Fruit fly (Drosophila melanogaster) whole organism, embryonic: ENCODE results near the gene Pnn.
A peak's percentile ranks its signal among the peaks of the same experiment; 100 is the strongest.

ENCODE experiments used
- BEAF-32 ChIP-seq: fragments of 200-800 bp; sonication (Bioruptor generic); optimal IDR thresholded peaks from 3 replicates; lab custom pipeline; 2017; ENCODE audit warnings: missing biosample characterization, missing genetic modification characterization, mild to moderate bottlenecking, moderate library complexity, missing genetic modification reagents
- CG10462 ChIP-seq: fragments of 200-800 bp; sonication (Bioruptor generic); optimal IDR thresholded peaks from 2 replicates; lab custom pipeline; 2016; ENCODE audit warnings: missing biosample characterization, missing genetic modification characterization
- CG11695 ChIP-seq: fragments of 200-800 bp; sonication (Bioruptor generic); IDR thresholded peaks from 3 replicates; pipeline ENCODE4 v1.3.6; 2022; ENCODE audit warnings: missing biosample characterization, missing genetic modification characterization
- CG1233 ChIP-seq: fragments of 200-800 bp; sonication (Bioruptor generic); optimal IDR thresholded peaks from 4 replicates; lab custom pipeline; 2018; ENCODE audit warnings: missing biosample characterization, mild to moderate bottlenecking, missing genetic modification characterization
- CG13424 ChIP-seq: fragments of 200-800 bp; sonication (Bioruptor generic); optimal IDR thresholded peaks from 2 replicates; lab custom pipeline; 2019; ENCODE audit warnings: missing biosample characterization, mild to moderate bottlenecking, missing genetic modification characterization, moderate library complexity
- CG13775 ChIP-seq: fragments of 200-800 bp; sonication (Bioruptor generic); optimal IDR thresholded peaks from 3 replicates; lab custom pipeline; 2017; ENCODE audit warnings: missing biosample characterization, mild to moderate bottlenecking, missing genetic modification characterization
- CG14014 ChIP-seq: fragments of 200-800 bp; sonication (Bioruptor generic); IDR thresholded peaks from 2 replicates; pipeline ENCODE4 v1.3.6; 2022; ENCODE audit warnings: missing biosample characterization, missing genetic modification characterization
- CG1603 ChIP-seq: fragments of 200-800 bp; sonication (Bioruptor generic); optimal IDR thresholded peaks from 2 replicates; lab custom pipeline; 2019; ENCODE audit warnings: missing biosample characterization, mild to moderate bottlenecking, missing genetic modification characterization, moderate library complexity
- CG16863 ChIP-seq: fragments of 200-800 bp; sonication (Bioruptor generic); optimal IDR thresholded peaks from 3 replicates; lab custom pipeline; 2016; ENCODE audit warnings: missing biosample characterization, missing genetic modification characterization
- CG17359 ChIP-seq: fragments of 200-800 bp; sonication (Bioruptor generic); optimal IDR thresholded peaks from 3 replicates; lab custom pipeline; 2018; ENCODE audit warnings: missing biosample characterization, mild to moderate bottlenecking, missing genetic modification characterization, moderate library complexity
- CG17802 ChIP-seq: fragments of 200-800 bp; sonication (Bioruptor generic); optimal IDR thresholded peaks from 2 replicates; lab custom pipeline; 2018; ENCODE audit warnings: missing biosample characterization, mild to moderate bottlenecking, missing genetic modification characterization, moderate library complexity
- CG18011 ChIP-seq: fragments of 200-800 bp; sonication (Bioruptor generic); optimal IDR thresholded peaks from 2 replicates; lab custom pipeline; 2017; ENCODE audit warnings: missing biosample characterization, missing genetic modification characterization, mild to moderate bottlenecking, moderate library complexity, missing genotype
- CG3065 ChIP-seq: fragments of 200-800 bp; sonication (Bioruptor generic); optimal IDR thresholded peaks from 2 replicates; lab custom pipeline; 2016; ENCODE audit warnings: missing biosample characterization, missing genetic modification characterization
- CG32532 ChIP-seq: fragments of 200-800 bp; sonication (Bioruptor generic); IDR thresholded peaks from 2 replicates; pipeline ENCODE4 v1.3.6; 2022; ENCODE audit warnings: missing biosample characterization, missing genetic modification characterization
- CG32772 ChIP-seq: fragments of 200-800 bp; sonication (Bioruptor generic); IDR thresholded peaks from 2 replicates; pipeline ENCODE4 v1.3.6; 2022; ENCODE audit warnings: missing biosample characterization, missing genetic modification characterization
- CG34224 ChIP-seq: fragments of 200-800 bp; sonication (Bioruptor generic); IDR thresholded peaks from 3 replicates; pipeline ENCODE4 v1.3.6; 2022; ENCODE audit warnings: missing biosample characterization, missing genetic modification characterization; ENCODE audit not compliant: partially characterized antibody
- CG6272 ChIP-seq: fragments of 200-800 bp; sonication (Bioruptor generic); IDR thresholded peaks from 2 replicates; pipeline ENCODE4 v1.3.6; 2022; ENCODE audit warnings: missing biosample characterization, missing genetic modification characterization
- CG7271 ChIP-seq: fragments of 200-800 bp; sonication (Bioruptor generic); optimal IDR thresholded peaks from 2 replicates; lab custom pipeline; 2018; ENCODE audit warnings: missing biosample characterization, mild to moderate bottlenecking, missing genetic modification characterization, moderate library complexity
- CG8089 ChIP-seq: fragments of 200-800 bp; sonication (Bioruptor generic); optimal IDR thresholded peaks from 3 replicates; lab custom pipeline; 2016; ENCODE audit warnings: missing biosample characterization, missing genetic modification characterization
- CG8478 ChIP-seq: fragments of >200 bp; optimal IDR thresholded peaks from 2 replicates; lab custom pipeline; 2018
- CG9727 ChIP-seq: fragments of 200-800 bp; sonication (Bioruptor generic); optimal IDR thresholded peaks from 3 replicates; lab custom pipeline; 2017; ENCODE audit warnings: missing biosample characterization, mild to moderate bottlenecking, missing genetic modification characterization
- D ChIP-seq, 2 experiments: fragments of 200-800 bp in 1 of 2; fragments of >200 bp in 1 of 2; sonication (Bioruptor generic) in 1 of 2; optimal IDR thresholded peaks; 2 replicates in 1 of 2; 3 replicates in 1 of 2; lab custom pipeline; 2017; ENCODE audit warnings: mild to moderate bottlenecking in 1 of 2, missing biosample characterization in 1 of 2, missing genetic modification characterization in 1 of 2, missing genetic modification reagents in 1 of 2
- Deaf1 ChIP-seq: fragments of 200-800 bp; optimal IDR thresholded peaks from 3 replicates; lab custom pipeline; 2019; ENCODE audit warnings: missing biosample characterization, mild to moderate bottlenecking, missing genetic modification characterization, moderate library complexity
- Ets65A ChIP-seq: fragments of 200-800 bp; sonication (Bioruptor generic); peaks from one replicate; lab custom pipeline; 2016; ENCODE audit warnings: missing biosample characterization, missing genetic modification characterization
- MESR4 ChIP-seq: fragments of 200-800 bp; sonication (Bioruptor generic); optimal IDR thresholded peaks from 2 replicates; lab custom pipeline; 2018; ENCODE audit warnings: missing biosample characterization, mild to moderate bottlenecking, missing genetic modification characterization, moderate library complexity
- NC2α ChIP-seq: fragments of 200-800 bp; sonication (Bioruptor generic); optimal IDR thresholded peaks from 2 replicates; lab custom pipeline; 2016; ENCODE audit warnings: missing biosample characterization, missing genetic modification characterization
- NFAT ChIP-seq: fragments of 200-800 bp; sonication (Bioruptor generic); IDR thresholded peaks from 2 replicates; pipeline ENCODE4 v1.3.6; 2022; ENCODE audit warnings: missing biosample characterization, missing genetic modification characterization
- Oaz ChIP-seq: fragments of 200-800 bp; sonication (Bioruptor generic); IDR thresholded peaks from 2 replicates; pipeline ENCODE4 v1.3.6; 2022; ENCODE audit warnings: missing biosample characterization, missing genetic modification characterization
- Rfx ChIP-seq: fragments of 200-800 bp; sonication (Bioruptor generic); IDR thresholded peaks from 2 replicates; pipeline ENCODE4 v1.3.6; 2022; ENCODE audit warnings: missing biosample characterization, missing genetic modification characterization
- Rx ChIP-seq: fragments of 200-800 bp; sonication (Bioruptor generic); IDR thresholded peaks from 2 replicates; pipeline ENCODE4 v1.3.6; 2022; ENCODE audit warnings: missing biosample characterization, missing genetic modification characterization
- Vsx1 ChIP-seq: fragments of 200-800 bp; sonication (Bioruptor generic); optimal IDR thresholded peaks from 2 replicates; lab custom pipeline; 2017; ENCODE audit warnings: missing biosample characterization, mild to moderate bottlenecking, missing genetic modification characterization, missing genetic modification reagents
- YL-1 ChIP-seq: fragments of 200-800 bp; sonication (Bioruptor generic); optimal IDR thresholded peaks from 3 replicates; lab custom pipeline; 2017; ENCODE audit warnings: missing biosample characterization, mild to moderate bottlenecking, missing genetic modification characterization
- abd-A ChIP-seq: fragments of 200-800 bp; sonication (Bioruptor generic); optimal IDR thresholded peaks from 3 replicates; lab custom pipeline; 2019; ENCODE audit warnings: missing biosample characterization, mild to moderate bottlenecking, missing genetic modification characterization, moderate library complexity
- al ChIP-seq: fragments of 200-800 bp; sonication (Bioruptor generic); IDR thresholded peaks from 2 replicates; pipeline ENCODE4 v1.3.6; 2022; ENCODE audit warnings: missing biosample characterization, missing genetic modification characterization
- ap ChIP-seq: fragments of 200-800 bp; sonication (Bioruptor generic); IDR thresholded peaks from 2 replicates; pipeline ENCODE4 v1.3.6; 2022; ENCODE audit warnings: missing biosample characterization, missing genetic modification characterization
- bigmax ChIP-seq: fragments of 200-800 bp; sonication (Bioruptor generic); optimal IDR thresholded peaks from 2 replicates; lab custom pipeline; 2018; ENCODE audit warnings: missing biosample characterization, mild to moderate bottlenecking, missing genetic modification characterization
- bowl ChIP-seq: fragments of 200-800 bp; sonication (Bioruptor generic); IDR thresholded peaks from 2 replicates; pipeline ENCODE4 v1.3.6; 2022; ENCODE audit warnings: missing biosample characterization, missing genetic modification characterization
- bsh ChIP-seq, 2 experiments: fragments of 200-800 bp; sonication (Bioruptor generic); optimal IDR thresholded peaks; 2 replicates each; lab custom pipeline; 2017 to 2018; ENCODE audit warnings: mild to moderate bottlenecking in 2 of 2, missing biosample characterization in 2 of 2, missing genetic modification characterization in 2 of 2, moderate library complexity in 1 of 2
- crp ChIP-seq, 2 experiments: fragments of 200-800 bp; sonication (Bioruptor generic); optimal IDR thresholded peaks; 2 replicates in 1 of 2; 3 replicates in 1 of 2; lab custom pipeline; 2017; ENCODE audit warnings: missing biosample characterization in 2 of 2, missing genetic modification characterization in 2 of 2, mild to moderate bottlenecking in 1 of 2, moderate library complexity in 1 of 2
- dm ChIP-seq: fragments of 200-800 bp; sonication (Bioruptor generic); optimal IDR thresholded peaks from 3 replicates; lab custom pipeline; 2016; ENCODE audit warnings: missing biosample characterization, missing genetic modification characterization
- ems ChIP-seq: fragments of 200-800 bp; sonication (Bioruptor generic); optimal IDR thresholded peaks from 3 replicates; lab custom pipeline; 2016; ENCODE audit warnings: missing biosample characterization, missing genetic modification characterization
- eve ChIP-seq, 2 experiments: fragments of >200 bp; optimal IDR thresholded peaks; 2 replicates each; lab custom pipeline; 2017; ENCODE audit warnings: missing biosample characterization in 2 of 2, missing genetic modification characterization in 2 of 2
- ewg ChIP-seq: fragments of 200-800 bp; sonication (Bioruptor generic); optimal IDR thresholded peaks from 3 replicates; lab custom pipeline; 2017; ENCODE audit warnings: mild to moderate bottlenecking, missing biosample characterization, missing genetic modification reagents, missing genetic modification characterization
- gro ChIP-seq: fragments of 200-800 bp; sonication (Bioruptor generic); optimal IDR thresholded peaks from 2 replicates; lab custom pipeline; 2016; ENCODE audit warnings: missing biosample characterization, missing genetic modification characterization
- jumu ChIP-seq: fragments of 200-800 bp; sonication (Bioruptor generic); optimal IDR thresholded peaks from 3 replicates; lab custom pipeline; 2016; ENCODE audit warnings: missing biosample characterization, missing genetic modification characterization
- ken ChIP-seq: fragments of 200-800 bp; sonication (Bioruptor generic); IDR thresholded peaks from 3 replicates; pipeline ENCODE4 v1.3.6; 2022; ENCODE audit warnings: missing biosample characterization, missing genetic modification characterization
- lilli ChIP-seq: fragments of 200-800 bp; sonication (Bioruptor generic); optimal IDR thresholded peaks from 3 replicates; lab custom pipeline; 2016; ENCODE audit warnings: missing biosample characterization, missing genetic modification characterization
- repo ChIP-seq: fragments of 200-800 bp; sonication (Bioruptor generic); optimal IDR thresholded peaks from 2 replicates; lab custom pipeline; 2016; ENCODE audit warnings: missing biosample characterization, missing genetic modification characterization
- salm ChIP-seq: fragments of 200-800 bp; sonication (Bioruptor generic); optimal IDR thresholded peaks from 2 replicates; lab custom pipeline; 2018; ENCODE audit warnings: missing biosample characterization, mild to moderate bottlenecking, missing genetic modification characterization
- sisA ChIP-seq: fragments of 200-800 bp; sonication (Bioruptor generic); IDR thresholded peaks from 2 replicates; pipeline ENCODE4 v1.3.6; 2022; ENCODE audit warnings: missing biosample characterization, missing genetic modification characterization
- toy ChIP-seq: fragments of 200-800 bp; sonication (Bioruptor generic); IDR thresholded peaks from 2 replicates; pipeline ENCODE4 v1.3.6; 2022; ENCODE audit warnings: missing biosample characterization, missing genetic modification characterization

Pnn gene

dm6 chr3R:9771519-9771972, 30.8 kb downstream of the Pnn start, which contains the start of gene CG9471 (continued):
- peak; percentile 1 for TF ChIP-seq bigmax (GFP tag; lab: Kevin White, UChicago)
- peak; percentile 87 for TF ChIP-seq al (GFP tag; lab: Robert Waterston, UW)
- peak; percentile 74 for TF ChIP-seq Vsx1
- TF ChIP-seq CG32532 (GFP tag; lab: Robert Waterston, UW): peak; percentile 94
- TF ChIP-seq CG34224 (GFP tag; lab: Robert Waterston, UW): no peak
- no peak for TF ChIP-seq abd-A (tag; lab: Kevin White, UChicago)
- TF ChIP-seq CG17802 (tag; lab: Kevin White, UChicago): peak; percentile 50
- peak; percentile 87 for TF ChIP-seq CG6272
- TF ChIP-seq CG10462 (GFP tag; lab: Kevin White, UChicago): peak; percentile 83
- TF ChIP-seq crp (GFP tag; optimal IDR thresholded peaks at IDR 0.05; lab: Kevin White, UChicago): peak in 1 of 2 experiments; percentile 38
- peak; percentile 92 for TF ChIP-seq CG11695
- TF ChIP-seq Deaf1: peak; percentile 73
- TF ChIP-seq CG32772 (GFP tag; lab: Robert Waterston, UW): peak; percentile 91
- TF ChIP-seq CG1603: peak; percentile 84
- TF ChIP-seq ap: peak; percentile 90
- peak; percentile 60 for TF ChIP-seq CG3065 (GFP tag; lab: Kevin White, UChicago)
- peak; percentile 85 for TF ChIP-seq bowl
- TF ChIP-seq CG16863: peak; percentile 86
- TF ChIP-seq dm (GFP tag; lab: Kevin White, UChicago): peak; percentile 68
- peak; percentile 68 for TF ChIP-seq repo (GFP tag; lab: Kevin White, UChicago)
- TF ChIP-seq gro: peak; percentile 89
- peak; percentile 85 for TF ChIP-seq ems (GFP tag; lab: Kevin White, UChicago)
- peak; percentile 97 for TF ChIP-seq Ets65A (GFP tag; lab: Kevin White, UChicago)
- peak; percentile 76; the same call in 1 of the 2 replicates for TF ChIP-seq toy (GFP tag; lab: Robert Waterston, UW)
- peak; percentile 90 for TF ChIP-seq CG13424 (tag; lab: Kevin White, UChicago)
- TF ChIP-seq NC2α (GFP tag; lab: Kevin White, UChicago): peak; percentile 76
- TF ChIP-seq eve (GFP tag; optimal IDR thresholded peaks at IDR 0.05; lab: Kevin White, UChicago): no peak
- TF ChIP-seq lilli (GFP tag; lab: Kevin White, UChicago): peak; percentile 96
- TF ChIP-seq bsh (GFP tag; optimal IDR thresholded peaks at IDR 0.05; lab: Kevin White, UChicago): peak; percentile 73 to 93
- no peak for TF ChIP-seq D (optimal IDR thresholded peaks at IDR 0.05; lab: Kevin White, UChicago)
- peak; percentile 78 for TF ChIP-seq D (GFP tag; optimal IDR thresholded peaks at IDR 0.05; lab: Kevin White, UChicago)
- peak; percentile 26 for TF ChIP-seq MESR4 (GFP tag; lab: Kevin White, UChicago)
- TF ChIP-seq CG17359 (tag; lab: Kevin White, UChicago): peak; percentile 92
- TF ChIP-seq NFAT (GFP tag; lab: Robert Waterston, UW): peak; percentile 72
- peak; percentile 89 for TF ChIP-seq CG1233 (GFP tag; lab: Kevin White, UChicago)
- TF ChIP-seq CG8089 (GFP tag; lab: Kevin White, UChicago): peak; percentile 77
- TF ChIP-seq Rx: peak; percentile 90
- TF ChIP-seq CG14014: peak; percentile 93
- peak; percentile 63 for TF ChIP-seq YL-1 (GFP tag; lab: Kevin White, UChicago)
- TF ChIP-seq Rfx (GFP tag; lab: Robert Waterston, UW): peak; percentile 93
- TF ChIP-seq ken (GFP tag; lab: Robert Waterston, UW): peak; percentile 77
- no peak for TF ChIP-seq CG8478
- TF ChIP-seq BEAF-32 (GFP tag; lab: Kevin White, UChicago): peak; percentile 37
- peak; percentile 92 for TF ChIP-seq CG9727 (GFP tag; lab: Kevin White, UChicago)
- peak; percentile 86 for TF ChIP-seq jumu
- peak; percentile 80 for TF ChIP-seq Oaz (GFP tag; lab: Robert Waterston, UW)
- peak; percentile 72 for TF ChIP-seq CG18011 (GFP tag; lab: Kevin White, UChicago)
- TF ChIP-seq CG7271 (tag; lab: Kevin White, UChicago): peak; percentile 73
- peak; percentile 91 for TF ChIP-seq CG13775 (GFP tag; lab: Kevin White, UChicago)
- TF ChIP-seq sisA (GFP tag; lab: Robert Waterston, UW): peak; percentile 93
- peak; percentile 87 for TF ChIP-seq salm (tag; lab: Kevin White, UChicago)
- peak; percentile 69 for TF ChIP-seq ewg (GFP tag; lab: Kevin White, UChicago)
